Worm (Caenorhabditis elegans): ENCODE results near the gene mltn-13.

mltn-13 gene

DNA sequence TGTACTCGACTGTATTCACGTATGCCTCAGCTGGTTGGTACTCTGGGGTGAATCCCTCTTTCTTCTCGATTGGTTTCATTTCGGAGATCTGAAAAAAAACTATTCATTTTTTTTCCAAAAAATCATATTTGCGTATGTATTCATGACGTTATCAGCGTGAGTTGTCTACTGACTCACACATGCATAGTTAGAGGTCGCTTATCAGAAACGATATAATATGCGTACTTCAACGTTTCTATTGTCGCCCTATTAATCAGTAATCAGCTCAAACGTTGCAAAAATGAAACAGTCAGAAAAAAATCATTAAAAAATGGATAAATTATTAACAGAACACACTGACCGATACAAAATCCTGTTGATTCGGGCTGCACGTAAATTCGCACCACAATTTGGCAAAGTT lies 30.3 kb upstream of the mltn-13 start:
- TF ChIP-seq crh-2 (tag; optimal IDR thresholded peaks at IDR 0.05) (peak; percentile 41), F13H6.1 (tag; optimal IDR thresholded peaks at IDR 0.05) (no peak), unc-62 (GFP tag; optimal IDR thresholded peaks at IDR 0.05) (no peak), ztf-11 (tag; optimal IDR thresholded peaks at IDR 0.05) (no peak), mab-5 (tag; optimal IDR thresholded peaks at IDR 0.05) (no peak), fos-1 (tag; optimal IDR thresholded peaks at IDR 0.05) (peak; percentile 99), nhr-12 (tag; optimal IDR thresholded peaks at IDR 0.05) (no peak), nhr-23 (tag; optimal IDR thresholded peaks at IDR 0.05) (no peak)

DNA sequence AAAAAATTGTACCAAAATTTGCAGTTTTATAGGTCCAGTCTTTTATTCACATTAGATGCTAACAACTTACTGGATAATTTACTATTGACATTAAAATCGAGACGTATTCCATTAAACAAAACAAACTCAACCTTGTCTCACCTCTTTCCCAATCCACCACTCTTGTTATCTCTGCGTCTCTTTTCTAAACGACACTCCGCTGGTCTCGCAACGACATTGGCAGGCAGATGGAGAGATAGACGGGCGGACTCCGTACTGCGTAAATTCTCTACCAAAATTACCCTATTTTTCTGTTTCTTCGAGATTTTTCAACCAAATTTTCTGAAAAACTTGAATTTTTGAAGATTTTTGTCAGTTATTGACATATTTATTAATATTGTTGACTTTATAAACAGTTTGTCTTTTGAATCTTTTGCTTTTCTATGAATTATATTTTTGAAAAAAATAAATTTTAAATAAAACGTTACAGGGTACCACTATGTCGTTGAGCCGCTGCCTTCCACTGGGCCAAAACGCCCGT lies 21.2 kb upstream of the mltn-13 start, which contains the start of gene asb-2:
Gene asb-2, plus strand, starts transcription at position 470 of the 520 bp plus-strand sequence.
- no peak for TF ChIP-seq skn-1 (tag; optimal IDR thresholded peaks at IDR 0.05)
- peak; percentile 90 for TF ChIP-seq sma-3 (GFP tag; optimal IDR thresholded peaks at IDR 0.05)
- TF ChIP-seq nhr-21 (tag; optimal IDR thresholded peaks at IDR 0.05) = peak; percentile 87
- no peak for TF ChIP-seq ZK546.5 (tag; optimal IDR thresholded peaks at IDR 0.05)
- TF ChIP-seq fos-1 (tag; optimal IDR thresholded peaks at IDR 0.05) = peak; percentile 78
- peak; percentile 78 for TF ChIP-seq F13H6.1 (tag; optimal IDR thresholded peaks at IDR 0.05)
- peak; percentile 58 for TF ChIP-seq egl-27 (tag; optimal IDR thresholded peaks at IDR 0.05)
- TF ChIP-seq lsy-2 (tag; optimal IDR thresholded peaks at IDR 0.05) = peak; percentile 71 to 93
- peak; percentile 66 for TF ChIP-seq mab-5 (tag; optimal IDR thresholded peaks at IDR 0.05)
- TF ChIP-seq sem-4 (tag; optimal IDR thresholded peaks at IDR 0.05) = peak; percentile 77
- no peak for TF ChIP-seq ama-1 (optimal IDR thresholded peaks at IDR 0.05)
- TF ChIP-seq lin-13 (GFP tag; optimal IDR thresholded peaks at IDR 0.05) = peak; percentile 91
- peak; percentile 94 for TF ChIP-seq nhr-129 (tag; optimal IDR thresholded peaks at IDR 0.05)
- peak; percentile 78 for TF ChIP-seq lin-11 (tag; optimal IDR thresholded peaks at IDR 0.05)
- no peak for TF ChIP-seq mdl-1 (tag; optimal IDR thresholded peaks at IDR 0.05)
- peak; percentile 95 for TF ChIP-seq C34F6.9 (tag; optimal IDR thresholded peaks at IDR 0.05)
- no peak for TF ChIP-seq ztf-1 (GFP tag; conservative IDR thresholded peaks at IDR 0.05)
- peak; percentile 89 for TF ChIP-seq crh-2 (tag; optimal IDR thresholded peaks at IDR 0.05)
- peak; percentile 88 for TF ChIP-seq unc-55 (GFP tag; optimal IDR thresholded peaks at IDR 0.05)
- peak; percentile 88 for TF ChIP-seq sma-9 (GFP tag; optimal IDR thresholded peaks at IDR 0.05)
- no peak for TF ChIP-seq sma-9 (tag; optimal IDR thresholded peaks at IDR 0.05)
- no peak for TF ChIP-seq elt-3 (tag; optimal IDR thresholded peaks at IDR 0.05)
- TF ChIP-seq snpc-4 (tag; optimal IDR thresholded peaks at IDR 0.05) = peak; percentile 62
- TF ChIP-seq zag-1 (tag; optimal IDR thresholded peaks at IDR 0.05) = peak; percentile 50
- peak; percentile 62 for TF ChIP-seq ztf-4 (tag; optimal IDR thresholded peaks at IDR 0.05)
- peak; percentile 4 for TF ChIP-seq R02D3.7 (tag; optimal IDR thresholded peaks at IDR 0.05)
- no peak for TF ChIP-seq aly-2 (tag; optimal IDR thresholded peaks at IDR 0.05)
- TF ChIP-seq alr-1 (tag; optimal IDR thresholded peaks at IDR 0.05) = no peak
- no peak for TF ChIP-seq nhr-23 (tag; optimal IDR thresholded peaks at IDR 0.05)
- TF ChIP-seq gmeb-1 (tag; optimal IDR thresholded peaks at IDR 0.05) = peak; percentile 78
- TF ChIP-seq nhr-25 (tag; optimal IDR thresholded peaks at IDR 0.05) = peak; percentile 86
- peak; percentile 42 for TF ChIP-seq ceh-16 (tag; optimal IDR thresholded peaks at IDR 0.05)
- TF ChIP-seq nhr-6 (tag; optimal IDR thresholded peaks at IDR 0.05) = peak; percentile 57
- peak; percentile 43 for TF ChIP-seq blmp-1 (tag; optimal IDR thresholded peaks at IDR 0.05; ENCODE audit: insufficient read depth)
- TF ChIP-seq peb-1 (tag; optimal IDR thresholded peaks at IDR 0.05) = no peak
- no peak for TF ChIP-seq nhr-10 (tag; optimal IDR thresholded peaks at IDR 0.05)

DNA sequence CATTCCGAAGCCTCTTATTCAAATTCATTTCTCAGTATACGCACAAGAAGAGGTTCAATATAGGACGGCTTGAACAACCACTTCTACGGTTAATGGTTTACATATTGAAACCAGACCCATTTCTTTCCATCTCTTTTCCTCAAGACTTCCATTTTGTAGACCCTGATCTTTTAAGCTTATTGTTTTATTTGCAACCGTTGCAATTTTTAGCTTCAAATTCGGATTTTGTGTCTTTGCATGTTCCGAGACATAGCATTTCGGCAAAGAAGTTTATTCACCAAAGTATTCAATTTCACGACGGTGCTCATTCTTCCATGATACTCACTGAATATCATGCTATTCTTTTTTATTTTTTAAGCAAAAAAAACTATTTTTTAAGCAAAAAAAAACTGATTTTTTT lies 18.0 kb upstream of the mltn-13 start, which contains the start of gene nmur-3:
Gene nmur-3, plus strand, starts transcription at position 301 of the 400 bp plus-strand sequence.
- no peak for TF ChIP-seq lsy-2 (tag; optimal IDR thresholded peaks at IDR 0.05)

DNA sequence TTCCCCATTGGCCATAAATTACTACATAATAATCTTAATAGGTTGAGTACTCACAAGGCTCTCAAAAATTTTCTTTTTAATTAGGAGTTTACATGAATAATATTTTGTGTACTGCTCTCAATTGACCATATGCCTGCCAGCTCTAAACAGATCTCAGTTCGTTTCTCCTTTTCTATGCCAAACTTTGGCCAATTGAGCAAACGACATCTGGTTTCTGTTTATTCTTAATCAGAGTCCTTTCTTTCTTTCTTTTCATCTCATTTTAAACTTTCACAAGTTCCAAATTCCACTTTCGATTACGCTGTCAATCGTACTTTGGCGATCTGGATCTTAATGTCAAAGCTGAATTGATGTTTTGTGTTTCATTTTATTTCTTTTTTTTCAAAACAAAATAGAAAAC lies 16.2 kb upstream of the mltn-13 start:
- TF ChIP-seq F13H6.1 (tag; optimal IDR thresholded peaks at IDR 0.05) (no peak), Y55F3AM.14 (GFP tag; optimal IDR thresholded peaks at IDR 0.05) (no peak), nhr-237 (tag; optimal IDR thresholded peaks at IDR 0.05) (no peak)

All from whole organism, L2 larva.